Worm (Caenorhabditis elegans) whole organism, L1 larva: ENCODE data around the gene F22B5.6.
"Not testable (repeated sequence)": the region's sequence is repeated elsewhere in the genome, so short reads cannot be mapped to it uniquely, and the experiment has no call there.

Source experiments
- C04F5.9 ChIP-seq: sonication (generic microtip); optimal IDR thresholded peaks from 2 replicates; lab custom pipeline; 2016; ENCODE audit warnings: missing genetic modification characterization, missing compliant biosample characterization
- alr-1 ChIP-seq: fragments of 200-800 bp; sonication (Bioruptor generic); optimal IDR thresholded peaks from 2 replicates; lab custom pipeline; 2018; ENCODE audit warnings: borderline replicate concordance, mild to moderate bottlenecking, missing genetic modification characterization, missing compliant biosample characterization
- aly-2 ChIP-seq: fragments of 150-350 bp; optimal IDR thresholded peaks from 2 replicates; lab custom pipeline; 2014; ENCODE audit warnings: missing biosample characterization, missing genetic modification characterization
- ceh-90 ChIP-seq: sonication (generic microtip); optimal IDR thresholded peaks from 2 replicates; lab custom pipeline; 2016; ENCODE audit warnings: missing genetic modification characterization, missing compliant biosample characterization
- efl-1 ChIP-seq, 4 experiments: fragments of 150-350 bp; optimal IDR thresholded peaks in 3 of 4; peaks in 1 of 4; 1 replicate in 1 of 4; 2 replicates in 3 of 4; lab custom pipeline; 2014; ENCODE audit warnings: missing biosample characterization in 2 of 4, missing genetic modification characterization in 2 of 4, missing genetic modification reagents in 2 of 4
- efl-3 ChIP-seq: fragments of 200-800 bp; sonication (Bioruptor generic); optimal IDR thresholded peaks from 2 replicates; lab custom pipeline; 2018; ENCODE audit warnings: mild to moderate bottlenecking, missing genetic modification characterization, missing compliant biosample characterization
- ets-5 ChIP-seq: fragments of 200-800 bp; sonication (Bioruptor generic); IDR thresholded peaks from 2 replicates; pipeline ENCODE4 v1.3.6; 2022; ENCODE audit warnings: missing genetic modification characterization, missing compliant biosample characterization
- fos-1 ChIP-seq: fragments of 150-350 bp; optimal IDR thresholded peaks from 2 replicates; lab custom pipeline; 2014; ENCODE audit warnings: missing biosample characterization, missing genetic modification characterization
- hlh-4 ChIP-seq: sonication (generic microtip); optimal IDR thresholded peaks from 2 replicates; lab custom pipeline; 2016; ENCODE audit warnings: mild to moderate bottlenecking, missing genetic modification characterization, missing compliant biosample characterization
- isw-1 ChIP-seq: fragments of 200-800 bp; sonication (Bioruptor generic); IDR thresholded peaks from 2 replicates; pipeline ENCODE4 v1.3.6; 2022; ENCODE audit warnings: missing genetic modification characterization, missing compliant biosample characterization
- lin-13 ChIP-seq: fragments of 150-350 bp; optimal IDR thresholded peaks from 2 replicates; lab custom pipeline; 2014; ENCODE audit warnings: missing biosample characterization, missing genetic modification reagents, missing genetic modification characterization
- lin-14 ChIP-seq: fragments of 200-800 bp; sonication (Bioruptor generic); optimal IDR thresholded peaks from 2 replicates; lab custom pipeline; 2018; ENCODE audit warnings: mild to moderate bottlenecking, missing genetic modification characterization, moderate library complexity, missing compliant biosample characterization
- lin-35 ChIP-seq, 2 experiments: fragments of 150-350 bp; optimal IDR thresholded peaks; 2 replicates each; lab custom pipeline; 2014; ENCODE audit warnings: missing biosample characterization in 2 of 2, missing genetic modification characterization in 2 of 2, missing genetic modification reagents in 2 of 2
- lsy-2 ChIP-seq, 2 experiments: fragments of 150-350 bp; optimal IDR thresholded peaks; 2 replicates each; lab custom pipeline; 2014; ENCODE audit warnings: missing biosample characterization in 2 of 2, missing genetic modification characterization in 2 of 2
- mdl-1 ChIP-seq, 2 experiments: fragments of 150-350 bp; optimal IDR thresholded peaks; 2 replicates each; lab custom pipeline; 2014 to 2017; ENCODE audit warnings: missing biosample characterization in 2 of 2, missing genetic modification characterization in 2 of 2, inconsistent platforms in 1 of 2
- mep-1 ChIP-seq: fragments of 150-350 bp; optimal IDR thresholded peaks from 2 replicates; lab custom pipeline; 2014; ENCODE audit warnings: missing biosample characterization, missing genetic modification characterization
- nhr-11 ChIP-seq: fragments of 150-350 bp; optimal IDR thresholded peaks from 2 replicates; lab custom pipeline; 2014; ENCODE audit warnings: missing biosample characterization, missing genetic modification characterization
- nhr-85 ChIP-seq: sonication (generic microtip); peaks from one replicate; lab custom pipeline; 2016; ENCODE audit warnings: missing genetic modification characterization, inconsistent platforms, missing compliant biosample characterization
- nhr-90 ChIP-seq: sonication (generic microtip); optimal IDR thresholded peaks from 2 replicates; lab custom pipeline; 2016; ENCODE audit warnings: mild to moderate bottlenecking, missing genetic modification characterization, missing compliant biosample characterization; ENCODE audit not compliant: poor library complexity
- pax-3 ChIP-seq: fragments of 200-800 bp; sonication (Bioruptor generic); optimal IDR thresholded peaks from 2 replicates; lab custom pipeline; 2018; ENCODE audit warnings: mild to moderate bottlenecking, missing genetic modification characterization, moderate library complexity, missing compliant biosample characterization
- pqm-1 ChIP-seq: sonication (generic microtip); optimal IDR thresholded peaks from 3 replicates; lab custom pipeline; 2017; ENCODE audit warnings: missing biosample characterization, missing genetic modification characterization
- rnt-1 ChIP-seq: sonication (generic microtip); optimal IDR thresholded peaks from 2 replicates; lab custom pipeline; 2016; ENCODE audit warnings: mild to moderate bottlenecking, missing genetic modification characterization, moderate library complexity, missing compliant biosample characterization
- skn-1 ChIP-seq: fragments of 150-350 bp; optimal IDR thresholded peaks from 2 replicates; lab custom pipeline; 2014; ENCODE audit warnings: missing biosample characterization, missing genetic modification characterization
- sox-4 ChIP-seq: sonication (generic microtip); optimal IDR thresholded peaks from 2 replicates; lab custom pipeline; 2016; ENCODE audit warnings: missing genetic modification characterization, missing compliant biosample characterization
- tlp-1 ChIP-seq: fragments of 150-350 bp; optimal IDR thresholded peaks from 2 replicates; lab custom pipeline; 2014; ENCODE audit warnings: missing biosample characterization, missing genetic modification characterization
- unc-130 ChIP-seq: fragments of 150-350 bp; optimal IDR thresholded peaks from 2 replicates; lab custom pipeline; 2017; ENCODE audit warnings: missing biosample characterization, missing genetic modification characterization, inconsistent platforms
- unc-62 ChIP-seq: fragments of 150-350 bp; optimal IDR thresholded peaks from 2 replicates; lab custom pipeline; 2014; ENCODE audit warnings: missing biosample characterization, missing genetic modification reagents, missing genetic modification characterization
- unc-98 ChIP-seq: fragments of 200-800 bp; sonication (Bioruptor generic); IDR thresholded peaks from 2 replicates; pipeline ENCODE4 v1.3.6; 2022; ENCODE audit warnings: missing genetic modification characterization, missing compliant biosample characterization
- zip-4 ChIP-seq: fragments of 200-800 bp; sonication (Bioruptor generic); optimal IDR thresholded peaks from 2 replicates; lab custom pipeline; 2018; ENCODE audit warnings: mild to moderate bottlenecking, missing genetic modification characterization, moderate library complexity, missing compliant biosample characterization
- ztf-4 ChIP-seq: fragments of 150-350 bp; optimal IDR thresholded peaks from 2 replicates; lab custom pipeline; 2014; ENCODE audit warnings: missing biosample characterization, missing genetic modification characterization

The F22B5.6 gene

DNA sequence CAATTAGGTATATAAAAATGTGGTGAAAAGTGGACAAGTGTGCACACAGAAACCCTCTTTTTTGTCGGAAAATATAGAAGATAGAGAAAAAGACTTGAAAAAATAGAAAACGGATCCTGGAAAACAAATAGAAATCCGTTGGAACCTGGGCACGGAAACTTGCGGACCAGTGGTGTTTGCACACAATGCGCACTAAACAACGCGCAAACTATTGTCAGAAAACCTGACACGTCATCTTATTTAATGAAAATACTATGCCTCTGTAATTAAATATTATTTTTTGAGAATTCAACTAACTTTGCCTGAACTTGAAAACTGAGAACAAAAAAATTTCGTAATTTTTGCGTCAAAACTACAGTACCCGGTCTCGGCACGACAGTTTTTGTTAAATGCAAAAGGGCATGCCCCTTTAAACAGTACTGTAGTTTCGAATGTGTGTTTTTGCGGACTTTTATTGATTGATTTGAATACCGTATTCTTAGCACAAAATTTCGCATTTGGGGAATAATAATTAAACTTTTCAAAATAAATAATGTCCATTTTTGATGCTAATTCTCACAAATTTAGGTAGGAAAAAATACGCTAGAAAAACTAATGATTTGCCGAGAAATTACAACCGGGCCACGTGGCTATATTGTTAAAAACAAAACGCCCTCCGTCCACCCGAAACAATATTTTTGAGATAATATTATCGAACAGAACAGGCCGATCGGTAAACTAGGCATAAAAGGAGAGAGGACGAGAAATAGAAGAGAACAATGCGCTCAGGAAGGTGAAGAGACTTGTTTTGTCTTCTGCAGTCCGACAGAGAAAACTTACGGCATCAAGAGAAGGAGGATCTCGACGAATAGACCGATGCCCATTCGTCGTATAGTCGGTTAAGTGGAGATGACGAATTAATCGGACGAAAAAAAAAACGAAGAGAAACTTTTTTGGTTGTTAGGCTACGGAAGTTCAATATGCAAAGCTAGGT, 26.8 kb downstream of the F22B5.6 start (continued):
- TF ChIP-seq alr-1 (tag; lab: Kevin White, UChicago), result no peak
- TF ChIP-seq lsy-2 (tag; optimal IDR thresholded peaks at IDR 0.05; lab: Kevin White, UChicago), result peak in 1 of 2 experiments; percentile 41
- no peak for TF ChIP-seq zip-4 (GFP tag; lab: Kevin White, UChicago)
- TF ChIP-seq unc-62 (GFP tag; lab: Kevin White, UChicago), result no peak
- no peak for TF ChIP-seq skn-1
- no peak for TF ChIP-seq C04F5.9
- TF ChIP-seq unc-98 (GFP tag; lab: Robert Waterston, UW), result no peak

ce11 chrII:8428758-8428946, 27.3 kb downstream of the F22B5.6 start, which contains the start of gene F14E5.2:
TSS of gene F14E5.2 (minus strand) at chrII:8428858.
- TF ChIP-seq nhr-85 (tag; lab: Kevin White, UChicago) (no peak), ets-5 (no peak), isw-1 (no peak), pqm-1 (tag; lab: Kevin White, UChicago) (no peak), nhr-11 (tag; lab: Kevin White, UChicago) (no peak), ztf-4 (tag; lab: Kevin White, UChicago) (no peak), rnt-1 (tag; lab: Kevin White, UChicago) (no peak), sox-4 (tag; lab: Kevin White, UChicago) (no peak), pax-3 (no peak), fos-1 (tag; lab: Kevin White, UChicago) (no peak), ceh-90 (tag; lab: Kevin White, UChicago) (no peak), lin-35 (GFP tag; optimal IDR thresholded peaks at IDR 0.05; lab: Kevin White, UChicago) (no peak), hlh-4 (tag; lab: Kevin White, UChicago) (no peak), unc-62 (GFP tag; lab: Kevin White, UChicago) (no peak), efl-3 (GFP tag; lab: Kevin White, UChicago) (no peak), efl-1 (optimal IDR thresholded peaks at IDR 0.05; lab: Kevin White, UChicago) (no peak), efl-1 (GFP tag; optimal IDR thresholded peaks at IDR 0.05 in 1 of 2; lab: Kevin White, UChicago) (no peak), mdl-1 (tag; optimal IDR thresholded peaks at IDR 0.05; lab: Kevin White, UChicago) (no peak), lin-14 (no peak), mep-1 (tag; lab: Kevin White, UChicago) (no peak)

DNA sequence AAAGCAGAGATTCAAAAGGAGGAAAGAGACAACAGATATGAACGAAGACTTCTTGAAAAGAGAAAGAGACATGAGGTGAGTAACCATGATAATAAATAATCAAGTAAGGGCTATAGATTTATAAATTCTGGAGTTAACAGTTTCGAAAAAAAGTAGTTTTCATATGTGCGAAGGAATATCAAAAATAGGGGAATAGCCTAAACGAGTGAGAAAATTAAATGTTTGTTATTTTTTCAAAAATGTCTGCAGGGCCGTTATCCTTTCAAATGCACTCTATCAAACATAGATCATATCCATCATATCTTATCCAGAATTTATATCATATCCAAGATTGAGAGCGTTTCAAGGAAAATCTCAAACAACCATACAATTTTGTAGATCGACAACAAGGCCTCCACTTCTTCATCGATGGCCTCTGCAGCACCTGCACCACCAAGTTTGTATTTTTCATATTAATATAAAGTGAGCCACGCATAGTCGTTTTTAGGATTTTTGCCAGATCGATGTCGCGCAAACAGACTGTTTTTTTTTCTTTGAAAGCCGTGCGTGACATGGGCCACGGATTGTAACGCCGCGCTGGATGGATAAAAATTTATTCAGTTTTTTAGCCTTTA, 35.1 kb downstream of the F22B5.6 start:
- peak in 1 of 2 experiments; percentile 48 for TF ChIP-seq lsy-2 (tag; optimal IDR thresholded peaks at IDR 0.05; lab: Kevin White, UChicago)
- no peak for TF ChIP-seq nhr-90
- no peak for TF ChIP-seq unc-130 (tag; lab: Kevin White, UChicago)
- peak; percentile 90 for TF ChIP-seq tlp-1 (tag; lab: Kevin White, UChicago)

DNA sequence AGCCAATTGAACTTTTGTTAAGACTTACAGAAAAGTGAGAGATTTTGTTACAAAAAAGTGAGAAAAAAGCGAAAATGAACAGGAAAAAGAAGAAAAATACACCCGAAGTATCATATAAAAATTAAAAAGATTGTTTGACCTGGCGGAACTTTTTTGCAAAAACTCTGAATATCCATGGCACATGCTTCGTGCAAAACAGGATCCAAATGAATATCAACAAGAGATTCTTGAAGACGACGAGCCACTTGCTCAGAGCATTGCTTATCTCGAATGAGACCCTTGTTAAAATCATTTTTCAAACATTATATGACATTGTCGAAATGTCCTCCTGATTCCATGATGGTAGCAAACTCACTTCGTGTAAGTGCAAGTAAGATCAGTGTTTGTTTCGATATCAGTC, 36.2 kb downstream of the F22B5.6 start, which contains the start of gene F14E5.8:
TSS of gene F14E5.8 (plus strand) at position 301 of the 400 bp plus-strand sequence.
- not testable (repeated sequence) for TF ChIP-seq pax-3; lin-13; aly-2 (tag; lab: Kevin White, UChicago)

- TF ChIP-seq lsy-2 (tag; optimal IDR thresholded peaks at IDR 0.05; lab: Kevin White, UChicago), result peak in 1 of 2 experiments; percentile 41
- TF ChIP-seq tlp-1 (tag; lab: Kevin White, UChicago), result peak; percentile 82
- no peak for TF ChIP-seq lin-13
- no peak for TF ChIP-seq sox-4 (tag; lab: Kevin White, UChicago)
Observed at ce11 chrII:8419015-8419414, 37.0 kb downstream of the F22B5.6 start.
